Fruit fly (Drosophila melanogaster): ENCODE data around the gene CG3397.

CG3397 gene

DNA sequence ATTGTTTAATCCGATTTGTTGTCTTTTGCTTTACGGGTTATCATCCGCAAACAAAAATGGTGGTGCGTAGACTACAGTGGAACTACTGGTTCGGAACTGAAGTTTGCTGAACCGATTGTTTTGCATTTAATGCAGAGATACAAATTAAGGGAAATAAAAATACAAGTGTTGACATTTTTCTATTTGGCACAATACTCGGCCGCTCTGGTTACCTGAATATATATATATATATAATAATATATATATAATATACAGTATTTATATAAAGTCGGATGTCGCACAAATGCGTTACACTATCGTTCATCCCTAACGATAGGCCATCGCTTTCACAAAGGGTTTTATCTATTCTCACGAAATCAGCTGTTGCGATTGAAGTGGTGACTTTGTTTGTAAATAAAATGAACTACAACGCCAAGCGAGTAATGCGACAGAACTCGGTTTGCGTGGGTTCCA is 32.5 kb upstream of the CG3397 start, which contains the start of the genes DCAF12 and Spt3:
Gene DCAF12 (minus strand): TSS at position 204 of the 453 bp plus-strand sequence.
Gene Spt3 (plus strand): TSS at position 329 of the 453 bp plus-strand sequence.
- peak; percentile 76 for TF ChIP-seq CG9817 (tag; optimal IDR thresholded peaks at IDR 0.05)
- TF ChIP-seq CG2875 (GFP tag; optimal IDR thresholded peaks at IDR 0.05), result no peak
- TF ChIP-seq sug (tag; optimal IDR thresholded peaks at IDR 0.05), result no peak
- peak; percentile 12 for TF ChIP-seq CG16815 (GFP tag; optimal IDR thresholded peaks at IDR 0.05)
- peak; percentile 85 for TF ChIP-seq trem (tag; optimal IDR thresholded peaks at IDR 0.05)
- peak; percentile 44 for TF ChIP-seq Side (GFP tag; optimal IDR thresholded peaks at IDR 0.05)
- no peak for TF ChIP-seq CG1647 (GFP tag; optimal IDR thresholded peaks at IDR 0.05)
- peak; percentile 63 for TF ChIP-seq CG42726 (GFP tag; IDR thresholded peaks at IDR 0.05; ENCODE audit: partially characterized antibody)
- TF ChIP-seq Stat92E (GFP tag; optimal IDR thresholded peaks at IDR 0.05), result peak in 1 of 3 experiments; percentile 3
- TF ChIP-seq CG2199 (GFP tag; IDR thresholded peaks at IDR 0.05), result no peak
- peak; percentile 50 for TF ChIP-seq Xbp1 (GFP tag; optimal IDR thresholded peaks at IDR 0.05)
- TF ChIP-seq hb (GFP tag; IDR thresholded peaks at IDR 0.05; ENCODE audit: partially characterized antibody), result peak; percentile 94
- peak; percentile 42 for TF ChIP-seq CG6689 (GFP tag; IDR thresholded peaks at IDR 0.05)
- no peak for TF ChIP-seq Bteb2 (GFP tag; optimal IDR thresholded peaks at IDR 0.05)
- no peak for TF ChIP-seq CG13894 (tag; optimal IDR thresholded peaks at IDR 0.05)
- no peak for TF ChIP-seq CG15269 (tag; optimal IDR thresholded peaks at IDR 0.05)
- no peak for TF ChIP-seq Doc2 (GFP tag; IDR thresholded peaks at IDR 0.05)
- TF ChIP-seq CG9932 (GFP tag; IDR thresholded peaks at IDR 0.05), result peak; percentile 85
- peak; percentile 63 for TF ChIP-seq lab (GFP tag; optimal IDR thresholded peaks at IDR 0.05)
- TF ChIP-seq CG15696 (tag; optimal IDR thresholded peaks at IDR 0.05), result peak; percentile 78
- peak; percentile 83 for TF ChIP-seq CG14710 (tag; optimal IDR thresholded peaks at IDR 0.05)
- TF ChIP-seq CG12299 (tag; optimal IDR thresholded peaks at IDR 0.05), result peak; percentile 1
- peak; percentile 12 for TF ChIP-seq tin (GFP tag; optimal IDR thresholded peaks at IDR 0.05)
- no peak; the same call in 1 of the 2 replicates for TF ChIP-seq ranshi (GFP tag; IDR thresholded peaks at IDR 0.05)
- peak in 1 of 2 experiments; percentile 89 for TF ChIP-seq crp (GFP tag; optimal IDR thresholded peaks at IDR 0.05)
- TF ChIP-seq Lhr (GFP tag; optimal IDR thresholded peaks at IDR 0.05), result peak; percentile 3
- peak; percentile 66 for TF ChIP-seq CG13775 (GFP tag; optimal IDR thresholded peaks at IDR 0.05)
- TF ChIP-seq CG7372 (GFP tag; IDR thresholded peaks at IDR 0.05), result peak; percentile 48; the same call in 1 of the 2 replicates
- TF ChIP-seq ERR (GFP tag; optimal IDR thresholded peaks at IDR 0.05), result peak; percentile 66
- TF ChIP-seq hbn (GFP tag; IDR thresholded peaks at IDR 0.05; ENCODE audit: partially characterized antibody), result peak; percentile 76
- TF ChIP-seq chinmo (GFP tag; IDR thresholded peaks at IDR 0.05; ENCODE audit: partially characterized antibody), result peak; percentile 81; the same call in 2 of the 4 replicates
- peak; percentile 20 for TF ChIP-seq CG6854 (GFP tag; optimal IDR thresholded peaks at IDR 0.05)
- TF ChIP-seq inv (GFP tag; IDR thresholded peaks at IDR 0.05; ENCODE audit: partially characterized antibody), result peak; percentile 96
- no peak for TF ChIP-seq dimm (GFP tag; IDR thresholded peaks at IDR 0.05)
- peak; percentile 13 for TF ChIP-seq az2 (GFP tag; optimal IDR thresholded peaks at IDR 0.05)
- TF ChIP-seq BEAF-32 (GFP tag; optimal IDR thresholded peaks at IDR 0.05), result peak; percentile 80
- 0 out of 2 replicates have a peak, but pooled peaks have one; percentile 42 for TF ChIP-seq CG11247 (GFP tag; IDR thresholded peaks at IDR 0.05)
- TF ChIP-seq scrt (GFP tag; optimal IDR thresholded peaks at IDR 0.05), result peak; percentile 44
- peak; percentile 47 for TF ChIP-seq eyg (GFP tag; optimal IDR thresholded peaks at IDR 0.05)
- no peak for TF ChIP-seq Pdp1 (GFP tag; optimal IDR thresholded peaks at IDR 0.05)
- TF ChIP-seq tna (GFP tag; IDR thresholded peaks at IDR 0.05; ENCODE audit: partially characterized antibody), result peak; percentile 82
- TF ChIP-seq Dek (tag; optimal IDR thresholded peaks at IDR 0.05), result peak; percentile 55
- TF ChIP-seq CG13624 (GFP tag; optimal IDR thresholded peaks at IDR 0.05), result no peak
- no peak for TF ChIP-seq CG17912 (GFP tag; optimal IDR thresholded peaks at IDR 0.05)
- TF ChIP-seq CG9437 (GFP tag; optimal IDR thresholded peaks at IDR 0.05), result peak; percentile 74
- no peak for TF ChIP-seq CG4328 (GFP tag; optimal IDR thresholded peaks at IDR 0.05)
- peak; percentile 98 for TF ChIP-seq Scr (GFP tag; IDR thresholded peaks at IDR 0.05; ENCODE audit: partially characterized antibody)
- peak; percentile 39; the same call in 1 of the 2 replicates for TF ChIP-seq CG14667 (GFP tag; IDR thresholded peaks at IDR 0.05)
